Worm (Caenorhabditis elegans) whole organism, L3 larva: Measurements from ENCODE around the gene ZK1010.8.

Experiments used
- elt-1 ChIP-seq: fragments of 150-350 bp; optimal IDR thresholded peaks from 2 replicates; lab custom pipeline; 2014; ENCODE audit warnings: missing biosample characterization, missing genetic modification characterization
- fkh-10 ChIP-seq: sonication (generic microtip); optimal IDR thresholded peaks from 2 replicates; lab custom pipeline; 2017; ENCODE audit warnings: missing biosample characterization, missing genetic modification reagents, missing genetic modification characterization
- lin-15B ChIP-seq: fragments of 150-350 bp; optimal IDR thresholded peaks from 2 replicates; lab custom pipeline; 2014; ENCODE audit warnings: missing biosample characterization, missing genetic modification characterization
- lin-39 ChIP-seq: fragments of 150-350 bp; optimal IDR thresholded peaks from 2 replicates; lab custom pipeline; 2018; ENCODE audit warnings: missing biosample characterization, missing genetic modification reagents, missing genetic modification characterization
- mdl-1 ChIP-seq: fragments of 150-350 bp; optimal IDR thresholded peaks from 2 replicates; lab custom pipeline; 2014; ENCODE audit warnings: missing biosample characterization, missing genetic modification characterization
- nhr-237 ChIP-seq: fragments of 150-350 bp; optimal IDR thresholded peaks from 2 replicates; lab custom pipeline; 2014; ENCODE audit warnings: missing biosample characterization, missing genetic modification characterization
- nhr-25 ChIP-seq: sonication (generic microtip); optimal IDR thresholded peaks from 2 replicates; lab custom pipeline; 2017; ENCODE audit warnings: missing biosample characterization, missing genetic modification characterization
- nhr-76 ChIP-seq: fragments of 150-350 bp; sonication (generic microtip); optimal IDR thresholded peaks from 5 replicates; lab custom pipeline; 2014; ENCODE audit warnings: missing biosample characterization, missing genetic modification characterization
- pha-4 ChIP-seq: fragments of 150-350 bp; optimal IDR thresholded peaks from 2 replicates; lab custom pipeline; 2014; ENCODE audit warnings: missing biosample characterization, missing genetic modification reagents, missing genetic modification characterization
- pqm-1 ChIP-seq: fragments of 150-350 bp; optimal IDR thresholded peaks from 2 replicates; lab custom pipeline; 2017; ENCODE audit warnings: missing biosample characterization, missing genetic modification characterization, inconsistent platforms
- tbx-2 ChIP-seq: sonication (generic microtip); optimal IDR thresholded peaks from 2 replicates; lab custom pipeline; 2016; ENCODE audit warnings: mild to moderate bottlenecking, missing genetic modification characterization, missing compliant biosample characterization
- unc-62 ChIP-seq: fragments of 150-350 bp; sonication (generic microtip); optimal IDR thresholded peaks from 4 replicates; lab custom pipeline; 2014; ENCODE audit warnings: missing biosample characterization, missing genetic modification reagents, missing genetic modification characterization
- ztf-11 ChIP-seq: fragments of 150-350 bp; optimal IDR thresholded peaks from 2 replicates; lab custom pipeline; 2014; ENCODE audit warnings: missing biosample characterization, missing genetic modification characterization

ce11 chrIII:12977559-12977958 lies 22.9 kb downstream of the ZK1010.8 start, which contains the start of gene ZK1010.2:
- TF ChIP-seq tbx-2 = no peak
- no peak for TF ChIP-seq mdl-1 (tag; lab: Kevin White, UChicago)
- TF ChIP-seq unc-62 (GFP tag; lab: Kevin White, UChicago) = no peak
- TF ChIP-seq pqm-1 (tag; lab: Kevin White, UChicago) = no peak
- TF ChIP-seq fkh-10 (GFP tag; lab: Kevin White, UChicago) = no peak
- TF ChIP-seq pha-4 = no peak
- TF ChIP-seq ztf-11 (tag; lab: Kevin White, UChicago) = no peak
- no peak for TF ChIP-seq nhr-76
- no peak for TF ChIP-seq nhr-237 (tag; lab: Kevin White, UChicago)
- no peak for TF ChIP-seq lin-39 (tag; lab: Kevin White, UChicago)
- no peak for TF ChIP-seq lin-15B (tag; lab: Kevin White, UChicago)
- no peak for TF ChIP-seq elt-1 (tag; lab: Kevin White, UChicago)
- no peak for TF ChIP-seq nhr-25 (tag; lab: Kevin White, UChicago)
